Worm (Caenorhabditis elegans): ENCODE measurements around the gene F46F3.3.

Gene F46F3.3

ce11 chrV:11644166-11644565 lies 23.1 kb upstream of the F46F3.3 start, which contains the start of gene bir-1 (continued):
- TF ChIP-seq efl-1 (optimal IDR thresholded peaks at IDR 0.05), result peak; percentile 79 to 85
- peak; percentile 82 to 96 for TF ChIP-seq efl-1 (GFP tag; optimal IDR thresholded peaks at IDR 0.05 in 1 of 2)
- TF ChIP-seq lin-14 (GFP tag; optimal IDR thresholded peaks at IDR 0.05), result peak; percentile 79
- TF ChIP-seq ces-1 (GFP tag; optimal IDR thresholded peaks at IDR 0.05), result no peak
- peak; percentile 76 to 89 for TF ChIP-seq lin-35 (GFP tag; optimal IDR thresholded peaks at IDR 0.05)
- TF ChIP-seq pax-3 (tag; optimal IDR thresholded peaks at IDR 0.05), result peak; percentile 60

- TF ChIP-seq pax-3 (tag; optimal IDR thresholded peaks at IDR 0.05) (no peak), nhr-28 (tag; optimal IDR thresholded peaks at IDR 0.05) (no peak), snpc-4 (tag; optimal IDR thresholded peaks at IDR 0.05) (no peak), ceh-88 (GFP tag; IDR thresholded peaks at IDR 0.05) (no peak), tbx-2 (tag; optimal IDR thresholded peaks at IDR 0.05) (no peak), vab-15 (tag; optimal IDR thresholded peaks at IDR 0.05) (no peak), nhr-20 (tag; optimal IDR thresholded peaks at IDR 0.05) (no peak), sox-4 (tag; optimal IDR thresholded peaks at IDR 0.05) (no peak), egl-13 (tag; optimal IDR thresholded peaks at IDR 0.05) (no peak), fos-1 (tag; optimal IDR thresholded peaks at IDR 0.05) (no peak), mab-9 (GFP tag; IDR thresholded peaks at IDR 0.05) (no peak), pag-3 (tag; optimal IDR thresholded peaks at IDR 0.05; ENCODE audit: borderline replicate concordance, insufficient read depth) (no peak), ets-5 (GFP tag; IDR thresholded peaks at IDR 0.05) (no peak), C34B4.2 (tag; optimal IDR thresholded peaks at IDR 0.05) (no peak), xbp-1 (tag; optimal IDR thresholded peaks at IDR 0.05) (no peak), lin-14 (GFP tag; optimal IDR thresholded peaks at IDR 0.05) (no peak), egl-27 (tag; optimal IDR thresholded peaks at IDR 0.05) (no peak), fkh-8 (tag; optimal IDR thresholded peaks at IDR 0.05) (no peak), unc-30 (tag; optimal IDR thresholded peaks at IDR 0.05) (no peak)
Observed at ce11 chrV:11645244-11645643, 22.0 kb upstream of the F46F3.3 start, which contains the start of gene skp-1. TSS of gene skp-1 (plus strand) at chrV:11645481.

DNA sequence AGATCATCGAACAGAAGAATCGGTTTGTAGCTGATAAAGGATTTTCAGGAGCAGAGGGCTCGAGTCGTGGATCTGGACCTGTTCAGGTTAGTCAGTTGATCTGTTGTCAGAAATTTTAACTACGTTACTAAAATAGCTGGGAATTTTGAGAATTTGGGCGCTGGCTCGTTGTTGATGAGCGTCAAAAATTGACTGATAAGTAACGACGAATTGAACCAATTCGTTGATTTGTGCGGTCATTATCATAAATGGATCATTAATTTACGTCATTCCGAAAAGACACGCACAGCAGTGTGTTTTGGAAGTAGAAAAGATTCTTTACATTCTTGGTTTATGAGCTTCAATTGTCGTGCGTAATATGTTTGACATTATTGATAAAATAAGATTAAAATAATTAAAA lies 19.5 kb upstream of the F46F3.3 start:
- TF ChIP-seq alr-1 (tag; optimal IDR thresholded peaks at IDR 0.05; ENCODE audit: borderline replicate concordance) (no peak), C34B4.2 (tag; optimal IDR thresholded peaks at IDR 0.05) (no peak), lin-39 (tag; optimal IDR thresholded peaks at IDR 0.05) (no peak), unc-86 (tag; optimal IDR thresholded peaks at IDR 0.05) (no peak), isw-1 (GFP tag; IDR thresholded peaks at IDR 0.05) (no peak), ceh-88 (GFP tag; IDR thresholded peaks at IDR 0.05) (no peak), lin-35 (GFP tag; optimal IDR thresholded peaks at IDR 0.05) (no peak), pqm-1 (tag; optimal IDR thresholded peaks at IDR 0.05) (peak; percentile 1), sup-37 (GFP tag; optimal IDR thresholded peaks at IDR 0.05) (no peak)

- TF ChIP-seq fkh-8 (tag; optimal IDR thresholded peaks at IDR 0.05) (no peak), vab-15 (tag; optimal IDR thresholded peaks at IDR 0.05) (no peak), nhr-28 (tag; optimal IDR thresholded peaks at IDR 0.05) (no peak), pqm-1 (tag; optimal IDR thresholded peaks at IDR 0.05) (peak; percentile 32), nhr-84 (tag; optimal IDR thresholded peaks at IDR 0.05) (no peak), lin-14 (GFP tag; optimal IDR thresholded peaks at IDR 0.05) (no peak), elt-3 (tag; optimal IDR thresholded peaks at IDR 0.05) (no peak), nhr-19 (GFP tag; conservative IDR thresholded peaks at IDR 0.05) (no peak), nhr-12 (tag; optimal IDR thresholded peaks at IDR 0.05) (no peak), fkh-4 (tag; optimal IDR thresholded peaks at IDR 0.05; ENCODE audit: borderline replicate concordance) (no peak), lin-39 (tag; optimal IDR thresholded peaks at IDR 0.05) (no peak), efl-1 (optimal IDR thresholded peaks at IDR 0.05) (no peak), efl-1 (GFP tag; optimal IDR thresholded peaks at IDR 0.05 in 1 of 2) (no peak), nhr-20 (tag; optimal IDR thresholded peaks at IDR 0.05) (peak; percentile 49), ama-1 (optimal IDR thresholded peaks at IDR 0.05) (no peak), elt-2 (tag; optimal IDR thresholded peaks at IDR 0.05) (peak; percentile 89), sox-4 (tag; optimal IDR thresholded peaks at IDR 0.05) (no peak), nhr-90 (tag; optimal IDR thresholded peaks at IDR 0.05; ENCODE audit: poor library complexity) (peak; percentile 8), fos-1 (tag; optimal IDR thresholded peaks at IDR 0.05) (no peak), sup-37 (GFP tag; optimal IDR thresholded peaks at IDR 0.05) (no peak), xbp-1 (tag; optimal IDR thresholded peaks at IDR 0.05) (no peak), ceh-88 (GFP tag; IDR thresholded peaks at IDR 0.05) (no peak), efl-3 (GFP tag; optimal IDR thresholded peaks at IDR 0.05) (no peak), unc-86 (tag; optimal IDR thresholded peaks at IDR 0.05) (no peak), C16A3.4 (tag; optimal IDR thresholded peaks at IDR 0.05) (no peak), jun-1 (tag; optimal IDR thresholded peaks at IDR 0.05) (no peak), nhr-71 (tag; optimal IDR thresholded peaks at IDR 0.05) (peak; percentile 19), lin-35 (GFP tag; optimal IDR thresholded peaks at IDR 0.05) (peak in 1 of 2 experiments; percentile 42), mep-1 (tag; optimal IDR thresholded peaks at IDR 0.05) (no peak), irx-1 (tag; optimal IDR thresholded peaks at IDR 0.05) (no peak), isw-1 (GFP tag; IDR thresholded peaks at IDR 0.05) (no peak), aly-2 (tag; optimal IDR thresholded peaks at IDR 0.05) (no peak), mab-9 (GFP tag; IDR thresholded peaks at IDR 0.05) (no peak)
Observed at ce11 chrV:11648435-11648834, 18.8 kb upstream of the F46F3.3 start.
